Worm (Caenorhabditis elegans): Measurements from ENCODE around the gene sri-45.
A peak's percentile ranks its signal among the peaks of the same experiment; 100 is the strongest.

sri-45 gene

ce11 chrII:643733-644132, 17.9 kb downstream of the sri-45 start:
- no peak for TF ChIP-seq lsy-12 (tag; optimal IDR thresholded peaks at IDR 0.05)
- no peak for TF ChIP-seq egl-5 (tag; optimal IDR thresholded peaks at IDR 0.05)
- TF ChIP-seq tbx-2 (tag; optimal IDR thresholded peaks at IDR 0.05): no peak
- TF ChIP-seq zag-1 (tag; optimal IDR thresholded peaks at IDR 0.05): no peak
- no peak for TF ChIP-seq nhr-12 (tag; optimal IDR thresholded peaks at IDR 0.05)
- no peak for TF ChIP-seq ceh-28 (tag; optimal IDR thresholded peaks at IDR 0.05)

DNA sequence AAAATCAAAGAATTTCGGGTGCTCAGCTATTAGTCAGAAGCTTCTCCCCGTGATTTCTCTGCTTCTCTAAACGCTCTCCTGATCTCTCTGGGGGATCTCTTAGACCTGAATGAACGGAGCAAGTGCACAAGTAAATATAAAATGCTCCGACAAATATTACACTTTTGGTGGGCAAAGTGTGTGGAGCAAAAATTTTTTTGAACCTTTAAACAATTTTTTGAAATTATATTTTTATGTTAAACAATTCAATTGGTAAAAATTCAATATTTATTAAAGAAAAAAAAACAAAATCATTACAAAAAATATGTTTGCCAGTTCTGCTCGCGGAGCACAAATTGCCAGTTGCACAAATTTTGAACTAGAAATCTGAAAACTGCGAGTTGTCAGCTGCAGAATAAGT, 22.1 kb downstream of the sri-45 start, which contains the start of gene K07E8.6:
K07E8.6 (minus strand) TSS at position 101 of the 400 bp plus-strand sequence.
- TF ChIP-seq nfya-1 (tag; optimal IDR thresholded peaks at IDR 0.05; ENCODE audit: insufficient read depth) (peak; percentile 26), pha-4 (tag; optimal IDR thresholded peaks at IDR 0.05) (no peak)

ce11 chrII:633984-634383, 27.6 kb downstream of the sri-45 start, which contains the start of gene T04B8.1:
TSS of gene T04B8.1 (plus strand) at chrII:634284.
- TF ChIP-seq nhr-237 (tag; optimal IDR thresholded peaks at IDR 0.05) (no peak), nhr-11 (tag; optimal IDR thresholded peaks at IDR 0.05) (no peak), nhr-25 (tag; optimal IDR thresholded peaks at IDR 0.05) (no peak), mml-1 (tag; optimal IDR thresholded peaks at IDR 0.05) (no peak), nhr-76 (tag; optimal IDR thresholded peaks at IDR 0.05) (no peak), elt-1 (tag; optimal IDR thresholded peaks at IDR 0.05) (no peak), unc-39 (tag; optimal IDR thresholded peaks at IDR 0.05) (no peak), fos-1 (tag; optimal IDR thresholded peaks at IDR 0.05) (no peak), lin-39 (tag; optimal IDR thresholded peaks at IDR 0.05) (no peak), nhr-23 (tag; optimal IDR thresholded peaks at IDR 0.05) (no peak), sea-2 (GFP tag; optimal IDR thresholded peaks at IDR 0.05) (no peak), ztf-4 (tag; optimal IDR thresholded peaks at IDR 0.05) (no peak), daf-12 (tag; optimal IDR thresholded peaks at IDR 0.05) (no peak), nhr-28 (tag; optimal IDR thresholded peaks at IDR 0.05) (no peak), fkh-10 (GFP tag; optimal IDR thresholded peaks at IDR 0.05) (no peak), R02D3.7 (tag; optimal IDR thresholded peaks at IDR 0.05) (no peak), egl-5 (tag; optimal IDR thresholded peaks at IDR 0.05) (no peak)

DNA sequence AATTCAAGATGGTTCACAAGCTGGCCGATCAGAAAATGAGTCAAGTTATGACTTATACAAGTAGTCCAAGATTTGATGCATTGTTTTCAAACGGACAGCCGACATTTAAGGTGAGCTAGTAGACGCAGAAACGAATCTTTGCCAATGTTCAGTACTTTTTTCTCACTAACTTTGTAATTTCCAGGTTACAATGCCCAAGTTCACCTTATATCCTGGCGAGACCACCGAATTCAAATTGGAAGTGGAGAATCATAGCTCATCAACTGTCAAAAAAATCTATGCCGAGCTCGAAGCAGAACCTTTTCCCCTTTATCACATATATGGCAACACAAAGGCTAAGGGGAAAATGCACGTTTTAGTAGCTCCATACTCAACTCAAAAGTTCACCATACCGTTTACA, 33.7 kb downstream of the sri-45 start:
- TF ChIP-seq nhr-67 (tag; optimal IDR thresholded peaks at IDR 0.05): no peak
- no peak for TF ChIP-seq eor-1 (tag; optimal IDR thresholded peaks at IDR 0.05)
- no peak for TF ChIP-seq zag-1 (tag; optimal IDR thresholded peaks at IDR 0.05)
- TF ChIP-seq mdl-1 (tag; optimal IDR thresholded peaks at IDR 0.05): no peak
- no peak for TF ChIP-seq nhr-76 (tag; optimal IDR thresholded peaks at IDR 0.05)
- no peak for TF ChIP-seq aly-2 (tag; optimal IDR thresholded peaks at IDR 0.05)
- TF ChIP-seq lin-15B (tag; optimal IDR thresholded peaks at IDR 0.05): no peak
- TF ChIP-seq nhr-77 (tag; optimal IDR thresholded peaks at IDR 0.05): no peak
- no peak for TF ChIP-seq elt-2 (tag; optimal IDR thresholded peaks at IDR 0.05)
- no peak for TF ChIP-seq hmg-11 (tag; optimal IDR thresholded peaks at IDR 0.05)
- TF ChIP-seq nhr-43 (tag; optimal IDR thresholded peaks at IDR 0.05; ENCODE audit: poor library complexity, severe bottlenecking): no peak
- TF ChIP-seq nhr-25 (tag; optimal IDR thresholded peaks at IDR 0.05): no peak
- TF ChIP-seq snpc-4 (tag; optimal IDR thresholded peaks at IDR 0.05): no peak
- TF ChIP-seq elt-3 (tag; optimal IDR thresholded peaks at IDR 0.05): no peak
- no peak for TF ChIP-seq ceh-9 (tag; optimal IDR thresholded peaks at IDR 0.05)
- no peak for TF ChIP-seq skn-1 (tag; optimal IDR thresholded peaks at IDR 0.05)
- no peak for TF ChIP-seq nhr-12 (tag; optimal IDR thresholded peaks at IDR 0.05)
- TF ChIP-seq ama-1 (optimal IDR thresholded peaks at IDR 0.05): no peak
- TF ChIP-seq ZK546.5 (tag; optimal IDR thresholded peaks at IDR 0.05): no peak
- no peak for TF ChIP-seq egl-27 (tag; optimal IDR thresholded peaks at IDR 0.05)
